Worm (Caenorhabditis elegans): ENCODE results near the gene C50F4.6.

The C50F4.6 gene

ce11 chrV:9503152-9503817 is 42.6 kb upstream of the C50F4.6 start (continued):
- TF ChIP-seq unc-86 (tag; optimal IDR thresholded peaks at IDR 0.05) (peak; percentile 88), unc-55 (GFP tag; optimal IDR thresholded peaks at IDR 0.05) (no peak), ets-4 (tag; optimal IDR thresholded peaks at IDR 0.05) (peak; percentile 8), zip-5 (tag; optimal IDR thresholded peaks at IDR 0.05) (peak; percentile 47), ceh-24 (tag; optimal IDR thresholded peaks at IDR 0.05) (peak; percentile 62), Y22D7AL.16 (tag; optimal IDR thresholded peaks at IDR 0.05) (peak; percentile 76), ceh-6 (GFP tag; optimal IDR thresholded peaks at IDR 0.05) (peak; percentile 93), lin-11 (tag; optimal IDR thresholded peaks at IDR 0.05) (peak; percentile 81), tbx-2 (tag; optimal IDR thresholded peaks at IDR 0.05) (peak; percentile 80), elt-2 (tag; optimal IDR thresholded peaks at IDR 0.05) (peak; percentile 91), unc-3 (GFP tag; conservative IDR thresholded peaks at IDR 0.05) (peak; percentile 87), unc-3 (tag; optimal IDR thresholded peaks at IDR 0.05) (peak; percentile 86), gmeb-2 (tag; optimal IDR thresholded peaks at IDR 0.05) (peak; percentile 92), T23F11.4 (GFP tag; optimal IDR thresholded peaks at IDR 0.05) (peak; percentile 90), syd-9 (tag; optimal IDR thresholded peaks at IDR 0.05) (peak; percentile 88), K02D7.2 (tag; optimal IDR thresholded peaks at IDR 0.05) (peak; percentile 85), fkh-10 (GFP tag; optimal IDR thresholded peaks at IDR 0.05) (peak; percentile 62), ceh-22 (tag; optimal IDR thresholded peaks at IDR 0.05) (no peak), ztf-16 (tag; optimal IDR thresholded peaks at IDR 0.05) (peak; percentile 87), ceh-34 (tag; optimal IDR thresholded peaks at IDR 0.05) (peak; percentile 92), madf-2 (tag; optimal IDR thresholded peaks at IDR 0.05) (peak; percentile 81), hlh-13 (GFP tag; optimal IDR thresholded peaks at IDR 0.05) (peak; percentile 90), rnt-1 (tag; optimal IDR thresholded peaks at IDR 0.05) (peak; percentile 66), pros-1 (tag; optimal IDR thresholded peaks at IDR 0.05) (peak; percentile 15), ahr-1 (tag; optimal IDR thresholded peaks at IDR 0.05) (peak; percentile 49), pat-9 (tag; optimal IDR thresholded peaks at IDR 0.05) (peak; percentile 90), mec-3 (tag; optimal IDR thresholded peaks at IDR 0.05; ENCODE audit: borderline replicate concordance) (peak; percentile 57), lim-6 (tag; optimal IDR thresholded peaks at IDR 0.05) (no peak), pha-4 (tag; optimal IDR thresholded peaks at IDR 0.05) (no peak), ama-1 (optimal IDR thresholded peaks at IDR 0.05) (no peak), hlh-15 (tag; optimal IDR thresholded peaks at IDR 0.05) (peak; percentile 65), ceh-2 (tag; optimal IDR thresholded peaks at IDR 0.05) (peak; percentile 77), ttx-3 (tag; optimal IDR thresholded peaks at IDR 0.05) (peak; percentile 87), ceh-48 (tag; optimal IDR thresholded peaks at IDR 0.05) (peak; percentile 78), fax-1 (tag; optimal IDR thresholded peaks at IDR 0.05) (peak; percentile 72), ceh-9 (tag; optimal IDR thresholded peaks at IDR 0.05) (peak; percentile 46)

ce11 chrV:9504474-9504960 is 41.4 kb upstream of the C50F4.6 start, which contains the start of gene haao-1:
haao-1 (plus strand) TSS chrV:9504910.
- no peak for TF ChIP-seq gmeb-2 (tag; optimal IDR thresholded peaks at IDR 0.05)
- TF ChIP-seq ceh-31 (tag; optimal IDR thresholded peaks at IDR 0.05) = no peak
- TF ChIP-seq fkh-10 (GFP tag; optimal IDR thresholded peaks at IDR 0.05) = no peak
- TF ChIP-seq ceh-6 (GFP tag; optimal IDR thresholded peaks at IDR 0.05) = no peak
- TF ChIP-seq mec-3 (tag; optimal IDR thresholded peaks at IDR 0.05; ENCODE audit: borderline replicate concordance) = no peak
- no peak for TF ChIP-seq ets-4 (tag; optimal IDR thresholded peaks at IDR 0.05)

ce11 chrV:9506931-9507330 is 39.0 kb upstream of the C50F4.6 start:
- TF ChIP-seq elt-2 (tag; optimal IDR thresholded peaks at IDR 0.05) = peak; percentile 1
- TF ChIP-seq ceh-19 (GFP tag; optimal IDR thresholded peaks at IDR 0.05) = no peak

Data from whole organism, late embryonic.